Fruit fly (Drosophila melanogaster): ENCODE measurements around the gene CG9970.

The CG9970 gene

DNA sequence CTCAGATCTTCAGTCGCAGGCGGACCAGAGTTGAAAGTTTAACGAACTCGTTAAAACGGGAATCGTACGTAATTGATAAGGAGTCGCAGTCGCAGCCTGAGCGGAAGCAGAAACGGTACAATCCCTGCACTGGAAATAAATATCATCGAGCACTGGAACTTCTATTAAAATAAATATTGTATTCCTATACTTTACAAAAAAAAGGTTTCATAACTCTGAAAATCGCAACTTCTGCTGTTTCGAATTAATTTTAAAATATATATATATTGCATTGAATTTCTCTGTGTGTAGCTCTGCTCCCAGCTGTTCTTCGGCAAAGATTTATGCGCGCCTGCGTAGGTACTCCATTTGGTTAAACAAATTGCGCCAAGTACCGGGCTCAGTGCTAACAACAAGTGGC lies 32.0 kb downstream of the CG9970 start:
- no peak for TF ChIP-seq net (GFP tag; optimal IDR thresholded peaks at IDR 0.05)
- TF ChIP-seq salr (GFP tag; optimal IDR thresholded peaks at IDR 0.05): no peak
- no peak for TF ChIP-seq vri (GFP tag; optimal IDR thresholded peaks at IDR 0.05)
- TF ChIP-seq CG10631 (GFP tag; optimal IDR thresholded peaks at IDR 0.05): no peak
- TF ChIP-seq CG3919 (GFP tag; optimal IDR thresholded peaks at IDR 0.05): peak; percentile 24
- TF ChIP-seq CG8632 (GFP tag; optimal IDR thresholded peaks at IDR 0.05): no peak
- peak; percentile 19 for TF ChIP-seq Sox102F (GFP tag; optimal IDR thresholded peaks at IDR 0.05)
- no peak for TF ChIP-seq CG6854 (GFP tag; optimal IDR thresholded peaks at IDR 0.05)
- TF ChIP-seq CG11762 (GFP tag; optimal IDR thresholded peaks at IDR 0.05; ENCODE audit: insufficient read depth): no peak
- peak; percentile 45 for TF ChIP-seq topi (GFP tag; optimal IDR thresholded peaks at IDR 0.05)
- no peak for TF ChIP-seq dsx (GFP tag; optimal IDR thresholded peaks at IDR 0.05; ENCODE audit: poor library complexity, severe bottlenecking)
- no peak for TF ChIP-seq Ets21C (GFP tag; optimal IDR thresholded peaks at IDR 0.05)
- no peak for TF ChIP-seq Gug (GFP tag; IDR thresholded peaks at IDR 0.05)
- TF ChIP-seq svp (GFP tag): peak; percentile 79
- peak; percentile 72 for TF ChIP-seq Eip78C (GFP tag)
- TF ChIP-seq pdm3 (GFP tag; optimal IDR thresholded peaks at IDR 0.05): peak; percentile 0
- no peak for TF ChIP-seq CG6792 (GFP tag; optimal IDR thresholded peaks at IDR 0.05)
- no peak for TF ChIP-seq CG11902 (GFP tag; optimal IDR thresholded peaks at IDR 0.05)
- TF ChIP-seq Smox (GFP tag; optimal IDR thresholded peaks at IDR 0.05): peak; percentile 53
- peak; percentile 3 for TF ChIP-seq CG3032 (tag; optimal IDR thresholded peaks at IDR 0.05)
- TF ChIP-seq acj6 (GFP tag; optimal IDR thresholded peaks at IDR 0.05): no peak
- TF ChIP-seq CG31627 (GFP tag; optimal IDR thresholded peaks at IDR 0.05): peak; percentile 10
- no peak for TF ChIP-seq Sox15 (GFP tag; optimal IDR thresholded peaks at IDR 0.05)
- TF ChIP-seq esn (GFP tag; optimal IDR thresholded peaks at IDR 0.05): peak; percentile 10
- TF ChIP-seq Ets96B (tag; optimal IDR thresholded peaks at IDR 0.05): no peak
- TF ChIP-seq CG6808 (GFP tag; optimal IDR thresholded peaks at IDR 0.05): no peak
- TF ChIP-seq CG10669 (GFP tag; optimal IDR thresholded peaks at IDR 0.05): no peak
- no peak for TF ChIP-seq CG8319 (GFP tag; optimal IDR thresholded peaks at IDR 0.05)
- TF ChIP-seq CG6163 (GFP tag; IDR thresholded peaks at IDR 0.05): 0 out of 3 replicates have a peak, but pooled peaks have one; percentile 24
- peak; percentile 3 for TF ChIP-seq Hr39 (GFP tag; optimal IDR thresholded peaks at IDR 0.05)
- TF ChIP-seq CG7368 (GFP tag; optimal IDR thresholded peaks at IDR 0.05): no peak
- TF ChIP-seq CG8119 (GFP tag; IDR thresholded peaks at IDR 0.05): no peak
- TF ChIP-seq CG16779 (tag; optimal IDR thresholded peaks at IDR 0.05): no peak
- TF ChIP-seq fd85E (GFP tag; optimal IDR thresholded peaks at IDR 0.05): no peak
- no peak for TF ChIP-seq spab (GFP tag; optimal IDR thresholded peaks at IDR 0.05)
- peak; percentile 43 for TF ChIP-seq Met (GFP tag; optimal IDR thresholded peaks at IDR 0.05)
- no peak for TF ChIP-seq CG15336 (GFP tag; IDR thresholded peaks at IDR 0.05)
- TF ChIP-seq ss (GFP tag; optimal IDR thresholded peaks at IDR 0.05): no peak
- TF ChIP-seq cyc (GFP tag; optimal IDR thresholded peaks at IDR 0.05): peak; percentile 33
- peak; percentile 7 for TF ChIP-seq OdsH (GFP tag; optimal IDR thresholded peaks at IDR 0.05)
- no peak for TF ChIP-seq achi (GFP tag; optimal IDR thresholded peaks at IDR 0.05)
- TF ChIP-seq CG9139 (GFP tag; optimal IDR thresholded peaks at IDR 0.05): no peak
- no peak for TF ChIP-seq Hr4 (GFP tag; optimal IDR thresholded peaks at IDR 0.05)

DNA sequence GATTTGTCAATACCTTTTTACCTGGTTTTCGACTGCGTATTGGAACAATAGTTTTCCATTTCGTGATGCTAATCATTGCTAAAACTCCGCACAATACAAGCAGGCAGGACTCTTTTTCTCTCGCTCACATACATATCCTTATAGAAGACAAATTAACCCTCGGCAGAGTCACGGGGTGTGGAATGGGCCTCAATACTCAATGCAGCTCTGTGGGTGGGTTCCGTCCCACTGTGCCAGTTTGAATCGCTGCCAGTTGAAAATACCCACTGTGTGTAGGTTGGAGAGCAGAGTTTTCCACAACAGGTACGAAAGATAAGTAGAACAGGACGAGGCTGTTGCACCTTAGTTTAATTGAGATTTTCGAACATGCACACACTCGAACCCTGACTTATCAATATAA lies 34.1 kb downstream of the CG9970 start:
- TF ChIP-seq CG6163 (GFP tag; IDR thresholded peaks at IDR 0.05): no peak
- no peak for TF ChIP-seq CG4318 (GFP tag; optimal IDR thresholded peaks at IDR 0.05)
- TF ChIP-seq Sox14 (GFP tag; optimal IDR thresholded peaks at IDR 0.05): no peak
- no peak for TF ChIP-seq CG6854 (GFP tag; optimal IDR thresholded peaks at IDR 0.05)
- TF ChIP-seq CG7368 (GFP tag; optimal IDR thresholded peaks at IDR 0.05): no peak
- TF ChIP-seq salr (GFP tag; optimal IDR thresholded peaks at IDR 0.05): no peak
- TF ChIP-seq Met (GFP tag; optimal IDR thresholded peaks at IDR 0.05): no peak
- TF ChIP-seq Ets96B (tag; optimal IDR thresholded peaks at IDR 0.05): no peak
- no peak for TF ChIP-seq CG8119 (GFP tag; IDR thresholded peaks at IDR 0.05)
